Fruit fly (Drosophila melanogaster) whole organism, embryonic: ENCODE results near the gene Abi.

Experiments
- CG10209 ChIP-seq: fragments of 200-800 bp; sonication (Bioruptor generic); optimal IDR thresholded peaks from 3 replicates; lab custom pipeline; 2017; ENCODE audit warnings: missing biosample characterization, mild to moderate bottlenecking, missing genetic modification characterization, missing genetic modification reagents
- CG1024 ChIP-seq: fragments of 200-800 bp; sonication (Bioruptor generic); IDR thresholded peaks from 2 replicates; pipeline ENCODE4 v1.3.6; 2022; ENCODE audit warnings: missing biosample characterization, missing genetic modification characterization
- CG10274 ChIP-seq: fragments of 200-800 bp; sonication (Bioruptor generic); optimal IDR thresholded peaks from 3 replicates; lab custom pipeline; 2017; ENCODE audit warnings: missing biosample characterization, mild to moderate bottlenecking, missing genetic modification characterization
- CG12942 ChIP-seq: fragments of 200-800 bp; sonication (Bioruptor generic); optimal IDR thresholded peaks from 3 replicates; lab custom pipeline; 2016; ENCODE audit warnings: missing biosample characterization, missing genetic modification characterization
- CG14710 ChIP-seq: fragments of 200-800 bp; sonication (Bioruptor generic); optimal IDR thresholded peaks from 3 replicates; lab custom pipeline; 2019; ENCODE audit warnings: missing biosample characterization, mild to moderate bottlenecking, missing genetic modification characterization, moderate library complexity
- CG15479 ChIP-seq: fragments of 200-800 bp; sonication (Bioruptor generic); optimal IDR thresholded peaks from 3 replicates; lab custom pipeline; 2019; ENCODE audit warnings: missing biosample characterization, mild to moderate bottlenecking, missing genetic modification characterization, moderate library complexity
- CG16863 ChIP-seq: fragments of 200-800 bp; sonication (Bioruptor generic); optimal IDR thresholded peaks from 3 replicates; lab custom pipeline; 2016; ENCODE audit warnings: missing biosample characterization, missing genetic modification characterization
- CG1832 ChIP-seq: fragments of 200-800 bp; sonication (Bioruptor generic); optimal IDR thresholded peaks from 2 replicates; lab custom pipeline; 2017; ENCODE audit warnings: missing biosample characterization, mild to moderate bottlenecking, missing genetic modification characterization, inconsistent platforms
- CG2678 ChIP-seq: fragments of 200-800 bp; sonication (Bioruptor generic); optimal IDR thresholded peaks from 3 replicates; lab custom pipeline; 2019; ENCODE audit warnings: missing biosample characterization, mild to moderate bottlenecking, missing genetic modification characterization, moderate library complexity
- CG2889 ChIP-seq: fragments of 200-800 bp; sonication (Bioruptor generic); IDR thresholded peaks from 3 replicates; pipeline ENCODE4 v1.3.6; 2022; ENCODE audit warnings: missing biosample characterization, missing genetic modification characterization
- CG3838 ChIP-seq: fragments of 200-800 bp; sonication (Bioruptor generic); optimal IDR thresholded peaks from 3 replicates; lab custom pipeline; 2016; ENCODE audit warnings: missing biosample characterization, missing genetic modification characterization
- CG3995 ChIP-seq: fragments of 200-800 bp; sonication (Bioruptor generic); optimal IDR thresholded peaks from 3 replicates; lab custom pipeline; 2016; ENCODE audit warnings: missing biosample characterization, missing genetic modification characterization
- CG4617 ChIP-seq: fragments of 200-800 bp; sonication (Bioruptor generic); optimal IDR thresholded peaks from 3 replicates; lab custom pipeline; 2016; ENCODE audit warnings: missing biosample characterization, missing genetic modification characterization, borderline replicate concordance
- CG5953 ChIP-seq: fragments of 200-800 bp; sonication (Bioruptor generic); IDR thresholded peaks from 2 replicates; pipeline ENCODE4 v1.3.6; 2022; ENCODE audit warnings: missing biosample characterization, missing genetic modification characterization
- CG8765 ChIP-seq: fragments of 200-800 bp; sonication (Bioruptor generic); IDR thresholded peaks from 2 replicates; pipeline ENCODE4 v1.3.6; 2022; ENCODE audit warnings: missing biosample characterization, missing genetic modification characterization
- CG8944 ChIP-seq: fragments of 200-800 bp; sonication (Bioruptor generic); optimal IDR thresholded peaks from 3 replicates; lab custom pipeline; 2016; ENCODE audit warnings: missing biosample characterization, missing genetic modification characterization
- CG9215 ChIP-seq: fragments of 200-800 bp; sonication (Bioruptor generic); IDR thresholded peaks from 2 replicates; pipeline ENCODE4 v1.3.6; 2022; ENCODE audit warnings: missing biosample characterization, missing genetic modification characterization
- CG9609 ChIP-seq: fragments of 200-800 bp; sonication (Bioruptor generic); optimal IDR thresholded peaks from 3 replicates; lab custom pipeline; 2016; ENCODE audit warnings: missing biosample characterization, missing genetic modification characterization
- CG9797 ChIP-seq: fragments of 200-800 bp; sonication (Bioruptor generic); optimal IDR thresholded peaks from 3 replicates; lab custom pipeline; 2018; ENCODE audit warnings: missing biosample characterization, mild to moderate bottlenecking, missing genetic modification characterization
- CHES-1-like ChIP-seq: fragments of 200-800 bp; sonication (Bioruptor generic); optimal IDR thresholded peaks from 2 replicates; lab custom pipeline; 2016; ENCODE audit warnings: missing biosample characterization, missing genetic modification characterization
- Doc3 ChIP-seq: fragments of 200-800 bp; sonication (Bioruptor generic); IDR thresholded peaks from 3 replicates; pipeline ENCODE4 v1.3.6; 2022; ENCODE audit warnings: missing biosample characterization, missing genetic modification characterization; ENCODE audit not compliant: partially characterized antibody
- Eip74EF ChIP-seq, 2 experiments: fragments of 200-800 bp in 1 of 2; fragments of >200 bp in 1 of 2; sonication (Bioruptor generic) in 1 of 2; optimal IDR thresholded peaks; 2 replicates each; lab custom pipeline; 2017 to 2019; ENCODE audit warnings: missing biosample characterization in 2 of 2, missing genetic modification characterization in 2 of 2, mild to moderate bottlenecking in 1 of 2, moderate library complexity in 1 of 2
- Fer3 ChIP-seq: fragments of 200-800 bp; sonication (Bioruptor generic); optimal IDR thresholded peaks from 2 replicates; lab custom pipeline; 2018; ENCODE audit warnings: missing biosample characterization, mild to moderate bottlenecking, missing genetic modification characterization, moderate library complexity
- HLH3B ChIP-seq: fragments of 200-800 bp; sonication (Bioruptor generic); IDR thresholded peaks from 2 replicates; pipeline ENCODE4 v1.3.6; 2022; ENCODE audit warnings: missing biosample characterization, missing genetic modification characterization
- Hmr ChIP-seq: fragments of 200-800 bp; sonication (Bioruptor generic); optimal IDR thresholded peaks from 3 replicates; lab custom pipeline; 2017; ENCODE audit warnings: mild to moderate bottlenecking, missing biosample characterization, missing genetic modification reagents, missing genetic modification characterization
- Jarid2 ChIP-seq: fragments of 200-800 bp; sonication (Bioruptor generic); optimal IDR thresholded peaks from 3 replicates; lab custom pipeline; 2017; ENCODE audit warnings: mild to moderate bottlenecking, missing biosample characterization, missing genetic modification reagents, missing genetic modification characterization
- Nf-YA ChIP-seq: fragments of 200-800 bp; sonication (Bioruptor generic); IDR thresholded peaks from 2 replicates; pipeline ENCODE4 v1.3.6; 2022; ENCODE audit warnings: missing biosample characterization, missing genetic modification characterization
- Sox100B ChIP-seq: fragments of 200-800 bp; sonication (Bioruptor generic); optimal IDR thresholded peaks from 3 replicates; lab custom pipeline; 2018; ENCODE audit warnings: missing biosample characterization, mild to moderate bottlenecking, missing genetic modification characterization
- Trl ChIP-seq, 3 experiments: fragments of >200 bp in 2 of 3; fragments of 200-800 bp in 1 of 3; sonication (Bioruptor generic) in 1 of 3; optimal IDR thresholded peaks; 2 replicates in 1 of 3; 3 replicates in 2 of 3; lab custom pipeline; 2016 to 2017; ENCODE audit warnings: missing biosample characterization in 1 of 3, missing genetic modification characterization in 1 of 3
- bab2 ChIP-seq: fragments of 200-800 bp; sonication (Bioruptor generic); optimal IDR thresholded peaks from 2 replicates; lab custom pipeline; 2016; ENCODE audit warnings: missing biosample characterization, missing genetic modification characterization
- btn ChIP-seq: fragments of 200-800 bp; sonication (Bioruptor generic); optimal IDR thresholded peaks from 2 replicates; lab custom pipeline; 2016; ENCODE audit warnings: missing biosample characterization, missing genetic modification characterization
- cad ChIP-seq: fragments of >200 bp; optimal IDR thresholded peaks from 2 replicates; lab custom pipeline; 2017; ENCODE audit warnings: missing biosample characterization, missing genetic modification characterization
- cas ChIP-seq: fragments of 200-800 bp; sonication (Bioruptor generic); IDR thresholded peaks from 2 replicates; pipeline ENCODE4 v1.3.6; 2022; ENCODE audit warnings: missing biosample characterization, missing genetic modification characterization
- crol ChIP-seq: fragments of 200-800 bp; sonication (Bioruptor generic); IDR thresholded peaks from 2 replicates; pipeline ENCODE4 v1.3.6; 2022; ENCODE audit warnings: missing biosample characterization, missing genetic modification characterization
- cwo ChIP-seq: fragments of 200-800 bp; sonication (Bioruptor generic); optimal IDR thresholded peaks from 3 replicates; lab custom pipeline; 2017; ENCODE audit warnings: missing biosample characterization, missing genetic modification characterization, mild to moderate bottlenecking, moderate library complexity, missing genetic modification reagents
- dm ChIP-seq: fragments of 200-800 bp; sonication (Bioruptor generic); optimal IDR thresholded peaks from 3 replicates; lab custom pipeline; 2016; ENCODE audit warnings: missing biosample characterization, missing genetic modification characterization
- dysf ChIP-seq: fragments of 200-800 bp; sonication (Bioruptor generic); IDR thresholded peaks from 3 replicates; pipeline ENCODE4 v1.3.6; 2022; ENCODE audit warnings: missing biosample characterization, missing genetic modification characterization
- exex ChIP-seq: fragments of 200-800 bp; sonication (Bioruptor generic); optimal IDR thresholded peaks from 4 replicates; lab custom pipeline; 2018; ENCODE audit warnings: missing biosample characterization, mild to moderate bottlenecking, missing genetic modification characterization, moderate library complexity
- fu2 ChIP-seq: fragments of 200-800 bp; sonication (Bioruptor generic); optimal IDR thresholded peaks from 2 replicates; lab custom pipeline; 2016; ENCODE audit warnings: missing biosample characterization, missing genetic modification characterization
- gsb ChIP-seq: fragments of 200-800 bp; sonication (Bioruptor generic); IDR thresholded peaks from 2 replicates; pipeline ENCODE4 v1.3.6; 2022; ENCODE audit warnings: missing biosample characterization, missing genetic modification characterization
- h ChIP-seq: fragments of >200 bp; optimal IDR thresholded peaks from 2 replicates; lab custom pipeline; 2017
- ind ChIP-seq: fragments of 200-800 bp; sonication (Bioruptor generic); optimal IDR thresholded peaks from 3 replicates; lab custom pipeline; 2016; ENCODE audit warnings: missing biosample characterization, missing genetic modification characterization
- jumu ChIP-seq: fragments of 200-800 bp; sonication (Bioruptor generic); optimal IDR thresholded peaks from 3 replicates; lab custom pipeline; 2016; ENCODE audit warnings: missing biosample characterization, missing genetic modification characterization
- lbe ChIP-seq: fragments of 200-800 bp; sonication (Bioruptor generic); optimal IDR thresholded peaks from 2 replicates; lab custom pipeline; 2016; ENCODE audit warnings: missing biosample characterization, mild to moderate bottlenecking, missing genetic modification characterization
- lola ChIP-seq, 3 experiments: fragments of >200 bp in 2 of 3; fragments of 200-800 bp in 1 of 3; sonication (Bioruptor generic) in 1 of 3; optimal IDR thresholded peaks; 2 replicates each; lab custom pipeline; 2017 to 2019; ENCODE audit warnings: missing biosample characterization in 3 of 3, missing genetic modification characterization in 3 of 3, mild to moderate bottlenecking in 1 of 3, moderate library complexity in 1 of 3
- pfk ChIP-seq: fragments of 200-800 bp; sonication (Bioruptor generic); optimal IDR thresholded peaks from 2 replicates; lab custom pipeline; 2018; ENCODE audit warnings: missing biosample characterization, mild to moderate bottlenecking, missing genetic modification characterization, moderate library complexity
- phol ChIP-seq: fragments of 200-800 bp; sonication (Bioruptor generic); optimal IDR thresholded peaks from 3 replicates; lab custom pipeline; 2018; ENCODE audit warnings: missing biosample characterization, mild to moderate bottlenecking, missing genetic modification characterization, moderate library complexity
- scrt ChIP-seq: fragments of 200-800 bp; sonication (Bioruptor generic); optimal IDR thresholded peaks from 2 replicates; lab custom pipeline; 2018; ENCODE audit warnings: missing biosample characterization, mild to moderate bottlenecking, missing genetic modification characterization, moderate library complexity
- tin ChIP-seq: fragments of 200-800 bp; sonication (Bioruptor generic); optimal IDR thresholded peaks from 3 replicates; lab custom pipeline; 2016; ENCODE audit warnings: missing biosample characterization, missing genetic modification characterization

The Abi gene

DNA sequence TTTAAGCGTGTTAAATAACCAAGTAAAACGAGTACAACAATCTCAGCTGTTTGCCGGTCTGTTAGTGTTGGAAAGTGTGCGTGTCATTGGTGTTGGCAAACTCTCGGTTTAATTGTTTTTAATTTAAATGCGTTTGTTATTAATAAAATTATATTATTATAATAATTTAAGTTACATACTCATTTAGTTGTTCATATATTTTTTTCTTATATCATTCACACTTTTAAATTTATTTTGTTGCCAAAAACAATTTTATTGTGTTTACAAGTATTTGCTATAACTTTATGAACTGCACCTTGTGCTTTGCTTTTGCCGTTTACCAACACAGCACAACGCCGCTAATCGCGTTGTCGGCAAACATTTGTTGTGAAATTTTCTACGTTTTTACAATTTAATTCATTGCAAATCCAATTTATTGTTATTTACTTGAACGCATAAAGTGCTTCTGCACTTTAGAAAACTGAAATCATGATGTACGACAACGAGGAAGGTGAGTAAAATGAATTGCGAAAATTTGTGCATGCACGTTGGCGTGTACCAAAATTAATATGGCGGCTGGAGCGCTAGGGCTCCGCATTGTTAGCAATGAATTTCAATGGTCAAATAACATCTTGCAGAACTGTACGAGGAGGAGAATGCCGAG, 3.4 kb upstream of the Abi start, which contains the start of the genes 140up and Polr2B (continued):
- TF ChIP-seq CG10209 (peak; percentile 95), CG5953 (GFP tag; lab: Robert Waterston, UW) (peak; percentile 59), cad (GFP tag; lab: Kevin White, UChicago) (no peak), CG15479 (no peak), Doc3 (GFP tag; lab: Robert Waterston, UW) (no peak), gsb (GFP tag; lab: Robert Waterston, UW) (peak; percentile 84), dysf (peak; percentile 95), pfk (GFP tag; lab: Kevin White, UChicago) (no peak), btn (GFP tag; lab: Kevin White, UChicago) (peak; percentile 20), Hmr (GFP tag; lab: Kevin White, UChicago) (peak; percentile 94), CG9609 (peak; percentile 79), CG3838 (GFP tag; lab: Kevin White, UChicago) (peak; percentile 50), CG2889 (GFP tag; lab: Robert Waterston, UW) (peak; percentile 89), CG8765 (GFP tag; lab: Robert Waterston, UW) (peak; percentile 70), CG3995 (peak; percentile 48), Eip74EF (GFP tag; optimal IDR thresholded peaks at IDR 0.05; lab: Kevin White, UChicago) (no peak), cwo (GFP tag; lab: Kevin White, UChicago) (peak; percentile 83), CG4617 (GFP tag; lab: Kevin White, UChicago) (peak; percentile 96), Sox100B (GFP tag; lab: Kevin White, UChicago) (peak; percentile 93), CG1024 (peak; percentile 80; the same call in 1 of the 2 replicates), CG12942 (GFP tag; lab: Kevin White, UChicago) (peak; percentile 94), Nf-YA (GFP tag; lab: Robert Waterston, UW) (peak; percentile 79), bab2 (GFP tag; lab: Kevin White, UChicago) (peak; percentile 79), CG9215 (peak; percentile 94), CG8944 (peak; percentile 80), scrt (GFP tag; lab: Kevin White, UChicago) (peak; percentile 77), Jarid2 (GFP tag; lab: Kevin White, UChicago) (peak; percentile 70), CG2678 (peak; percentile 94), jumu (peak; percentile 76), CG1832 (GFP tag; lab: Kevin White, UChicago) (no peak), lola (GFP tag; optimal IDR thresholded peaks at IDR 0.05; lab: Kevin White, UChicago) (peak in 1 of 3 experiments; percentile 93), ind (GFP tag; lab: Kevin White, UChicago) (peak; percentile 96), CG14710 (tag; lab: Kevin White, UChicago) (peak; percentile 95), lbe (GFP tag; lab: Kevin White, UChicago) (peak; percentile 89), Fer3 (tag; lab: Kevin White, UChicago) (peak; percentile 94), CG9797 (GFP tag; lab: Kevin White, UChicago) (peak; percentile 9), CG16863 (GFP tag; lab: Kevin White, UChicago) (peak; percentile 60), cas (GFP tag; lab: Robert Waterston, UW) (peak; percentile 78), fu2 (GFP tag; lab: Kevin White, UChicago) (peak; percentile 73), dm (GFP tag; lab: Kevin White, UChicago) (peak; percentile 18), CHES-1-like (peak; percentile 76), HLH3B (GFP tag; lab: Robert Waterston, UW) (peak; percentile 90), h (lab: Kevin White, UChicago) (no peak), Trl (optimal IDR thresholded peaks at IDR 0.05; lab: Kevin White, UChicago) (no peak), Trl (GFP tag; optimal IDR thresholded peaks at IDR 0.05; lab: Kevin White, UChicago) (peak; percentile 75), tin (GFP tag; lab: Kevin White, UChicago) (peak; percentile 94), exex (tag; lab: Kevin White, UChicago) (peak; percentile 73), crol (peak; percentile 64), CG10274 (GFP tag; lab: Kevin White, UChicago) (peak; percentile 64), phol (tag; lab: Kevin White, UChicago) (peak; percentile 94)
